Worm (Caenorhabditis elegans) whole organism, late embryonic: ENCODE results near the gene ddx-35.

Source experiments
- C08G9.2 ChIP-seq: sonication (generic microtip); optimal IDR thresholded peaks from 2 replicates; lab custom pipeline; 2016; ENCODE audit warnings: mild to moderate bottlenecking, missing genetic modification characterization, moderate library complexity, missing compliant biosample characterization
- C38D4.7 ChIP-seq: fragments of 200-800 bp; sonication (Bioruptor generic); optimal IDR thresholded peaks from 2 replicates; lab custom pipeline; 2018; ENCODE audit warnings: mild to moderate bottlenecking, missing genetic modification characterization, moderate library complexity, missing compliant biosample characterization
- elt-2 ChIP-seq: sonication (generic microtip); optimal IDR thresholded peaks from 2 replicates; lab custom pipeline; 2016; ENCODE audit warnings: missing genetic modification reagents, missing genetic modification characterization, missing compliant biosample characterization
- ets-4 ChIP-seq: sonication (generic microtip); optimal IDR thresholded peaks from 2 replicates; lab custom pipeline; 2016; ENCODE audit warnings: missing genetic modification characterization, missing compliant biosample characterization
- hlh-15 ChIP-seq: sonication (generic microtip); optimal IDR thresholded peaks from 2 replicates; lab custom pipeline; 2016; ENCODE audit warnings: missing genetic modification characterization, missing compliant biosample characterization
- hlh-30 ChIP-seq: sonication (generic microtip); optimal IDR thresholded peaks from 2 replicates; lab custom pipeline; 2017; ENCODE audit warnings: antibody characterized with exemption, missing genetic modification characterization, missing compliant biosample characterization; ENCODE audit not compliant: insufficient read depth
- madf-2 ChIP-seq: sonication (generic microtip); optimal IDR thresholded peaks from 2 replicates; lab custom pipeline; 2017; ENCODE audit warnings: missing genetic modification characterization, missing compliant biosample characterization
- nfya-1 ChIP-seq: sonication (generic microtip); optimal IDR thresholded peaks from 2 replicates; lab custom pipeline; 2017; ENCODE audit warnings: missing genetic modification characterization, mild to moderate bottlenecking, missing compliant biosample characterization, antibody characterized with exemption, moderate library complexity
- pat-9 ChIP-seq: fragments of 200-800 bp; sonication (Bioruptor generic); optimal IDR thresholded peaks from 2 replicates; lab custom pipeline; 2018; ENCODE audit warnings: mild to moderate bottlenecking, missing genetic modification characterization, moderate library complexity, missing compliant biosample characterization
- pha-2 ChIP-seq: sonication (generic microtip); optimal IDR thresholded peaks from 2 replicates; lab custom pipeline; 2017; ENCODE audit warnings: mild to moderate bottlenecking, missing genetic modification characterization, missing compliant biosample characterization
- sox-4 ChIP-seq: sonication (generic microtip); optimal IDR thresholded peaks from 2 replicates; lab custom pipeline; 2017; ENCODE audit warnings: mild to moderate bottlenecking, missing genetic modification characterization, inconsistent platforms, missing compliant biosample characterization
- tbx-2 ChIP-seq: sonication (generic microtip); optimal IDR thresholded peaks from 2 replicates; lab custom pipeline; 2016; ENCODE audit warnings: missing genetic modification characterization, missing compliant biosample characterization
- unc-42 ChIP-seq: sonication (generic microtip); optimal IDR thresholded peaks from 2 replicates; lab custom pipeline; 2016; ENCODE audit warnings: missing genotype, missing genetic modification characterization, missing compliant biosample characterization
- unc-86 ChIP-seq: sonication (generic microtip); optimal IDR thresholded peaks from 2 replicates; lab custom pipeline; 2016; ENCODE audit warnings: missing genetic modification characterization, missing compliant biosample characterization

ddx-35 gene

DNA sequence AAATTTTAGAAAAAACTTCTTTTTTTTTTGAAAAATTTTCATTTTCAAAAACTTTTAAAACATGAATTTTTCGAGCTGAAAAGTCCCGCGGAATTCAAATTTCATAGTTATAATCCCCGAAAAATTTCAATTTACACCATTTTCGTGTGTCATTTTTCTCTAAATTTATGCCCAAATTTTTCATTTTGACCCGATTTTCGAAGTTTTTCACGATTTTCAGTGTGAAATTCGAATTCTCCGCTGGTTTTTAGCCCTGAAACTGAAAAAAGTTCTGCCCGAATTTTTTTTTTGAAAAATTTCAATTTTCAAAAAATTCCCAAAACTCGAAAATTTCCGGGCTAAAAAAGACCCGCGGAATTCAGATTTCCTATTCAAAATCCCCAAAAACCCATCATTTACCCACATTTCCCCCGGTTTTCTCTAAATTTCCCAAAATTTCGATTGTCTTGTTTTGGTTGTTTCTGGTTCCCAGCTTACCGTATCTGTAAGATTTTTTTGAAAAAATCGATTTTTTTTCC is 45.4 kb downstream of the ddx-35 start:
- no peak for TF ChIP-seq hlh-30 (tag; lab: Kevin White, UChicago)
- TF ChIP-seq unc-86 (tag; lab: Kevin White, UChicago), result no peak

DNA sequence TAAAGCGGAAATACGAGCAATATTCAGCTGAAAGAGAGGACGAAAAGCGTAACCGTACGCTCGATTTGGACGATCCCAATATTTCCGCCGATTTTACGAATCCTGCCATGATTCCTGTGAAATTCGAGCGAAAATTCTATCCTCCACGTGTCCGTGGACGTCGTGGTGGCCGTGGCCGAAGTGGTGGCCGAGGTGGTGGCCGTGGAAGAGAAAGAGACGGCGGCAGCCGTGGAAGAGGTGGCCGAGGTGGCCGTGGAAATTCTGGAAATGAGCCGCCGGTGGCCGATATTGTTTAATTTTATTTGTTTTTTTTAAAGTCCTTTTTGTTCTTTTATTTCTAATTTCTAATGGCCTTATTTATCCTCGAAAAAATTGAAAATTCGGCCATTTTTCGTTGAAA is 46.0 kb downstream of the ddx-35 start:
- no peak for TF ChIP-seq hlh-15 (tag; lab: Kevin White, UChicago)
- no peak for TF ChIP-seq C38D4.7 (GFP tag; lab: Kevin White, UChicago)
- TF ChIP-seq tbx-2, result peak; percentile 15

DNA sequence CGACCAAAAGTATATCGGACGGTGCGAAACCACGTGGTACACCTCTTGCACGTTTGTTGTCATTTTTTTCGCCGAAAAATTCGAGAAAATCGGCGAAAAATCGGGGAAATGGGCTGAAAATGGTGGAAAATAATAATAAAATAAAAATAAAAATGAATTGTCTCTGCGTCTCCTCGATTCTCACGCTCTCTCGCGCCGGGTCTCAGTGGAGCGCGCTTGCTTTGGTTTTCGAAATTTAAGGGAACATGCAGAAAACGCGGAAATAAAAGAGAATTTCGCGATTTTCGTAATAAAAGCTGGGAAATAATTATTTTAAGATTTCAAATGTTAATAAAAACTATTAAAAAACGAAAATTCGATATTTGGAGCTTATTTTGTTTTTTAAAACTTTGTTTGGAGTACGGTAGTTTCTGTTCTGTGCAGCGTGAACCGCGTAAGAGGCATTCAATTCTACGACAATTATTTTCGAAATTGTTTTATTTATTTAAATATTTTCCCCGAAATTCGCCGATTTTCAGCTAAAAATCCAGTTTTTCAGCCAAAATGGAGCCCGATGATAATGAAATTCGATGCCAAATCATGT is 58.3 kb downstream of the ddx-35 start, which contains the start of the genes ave-1 and M01G5.1:
TSS of gene ave-1 (minus strand) at position 113 of the 583 bp plus-strand sequence.
TSS of gene M01G5.1 (plus strand) at position 539 of the 583 bp plus-strand sequence.
- TF ChIP-seq unc-42 (tag; lab: Kevin White, UChicago) (peak; percentile 72), nfya-1 (peak; percentile 37), elt-2 (no peak), C08G9.2 (tag; lab: Kevin White, UChicago) (no peak)

ce11 chrIII:1495230-1495629 is 59.0 kb downstream of the ddx-35 start, which contains the start of gene Y82E9BR.19:
Y82E9BR.19 (minus strand) TSS chrIII:1495330.
- TF ChIP-seq sox-4 (tag; lab: Kevin White, UChicago) (no peak), pat-9 (tag; lab: Kevin White, UChicago) (no peak), madf-2 (tag; lab: Kevin White, UChicago) (no peak), pha-2 (tag; lab: Kevin White, UChicago) (no peak), ets-4 (tag; lab: Kevin White, UChicago) (no peak)
